Worm (Caenorhabditis elegans) whole organism, early embryonic: ENCODE data around the gene F59A2.5.

Source experiments
- ceh-36 ChIP-seq: sonication (generic microtip); optimal IDR thresholded peaks from 2 replicates; lab custom pipeline; 2016; ENCODE audit warnings: missing genetic modification characterization, inconsistent platforms, missing compliant biosample characterization
- tbx-37 ChIP-seq: fragments of 200-800 bp; sonication (Bioruptor generic); conservative IDR thresholded peaks from 2 replicates; pipeline ENCODE4 v1.3.6; 2022; ENCODE audit warnings: missing genetic modification reagents, missing genetic modification characterization, missing compliant biosample characterization

DNA sequence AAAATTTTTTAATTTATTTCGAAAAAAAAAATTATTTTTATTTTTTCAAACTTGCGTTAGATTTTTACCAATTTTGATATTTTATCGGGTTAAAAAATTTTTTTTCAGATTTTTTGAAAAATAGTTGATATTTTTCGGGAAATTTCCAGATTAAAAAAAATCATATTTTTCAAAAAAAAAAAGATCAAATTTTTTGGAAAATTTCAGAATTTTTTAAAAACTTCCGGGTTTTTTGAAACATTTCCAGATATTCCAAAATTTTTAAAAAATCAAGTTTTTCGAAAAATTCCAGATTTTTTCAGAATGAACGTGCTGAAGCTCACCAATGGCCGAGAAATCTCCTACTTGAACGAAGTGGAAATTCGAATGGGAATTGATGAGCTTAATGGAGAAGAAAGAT is 20.8 kb downstream of the F59A2.5 start, which contains the start of gene metl-18:
- TF ChIP-seq ceh-36 (no peak), tbx-37 (GFP tag; lab: Robert Waterston, UW) (no peak)
